Worm (Caenorhabditis elegans) whole organism, L4 larva: ENCODE measurements around the gene nas-21.
"Not testable (repeated sequence)": the region's sequence is repeated elsewhere in the genome, so short reads cannot be mapped to it uniquely, and the experiment has no call there.

Experiments
- T26A8.4 ChIP-seq: fragments of 200-800 bp; sonication (Bioruptor generic); IDR thresholded peaks from 2 replicates; pipeline ENCODE4 v1.3.6; 2022; ENCODE audit warnings: missing genetic modification characterization, missing compliant biosample characterization
- Y48G9A.11 ChIP-seq: fragments of 200-800 bp; sonication (Bioruptor generic); IDR thresholded peaks from 2 replicates; pipeline ENCODE4 v1.3.6; 2022; ENCODE audit warnings: missing genetic modification reagents, missing genetic modification characterization, missing compliant biosample characterization
- ZK337.2 ChIP-seq: fragments of 200-800 bp; sonication (Bioruptor generic); IDR thresholded peaks from 2 replicates; pipeline ENCODE4 v1.3.6; 2022; ENCODE audit warnings: missing genetic modification reagents, missing genetic modification characterization, missing compliant biosample characterization
- aha-1 ChIP-seq: fragments of 150-350 bp; peaks from one replicate; lab custom pipeline; 2014; ENCODE audit warnings: missing biosample characterization, missing genetic modification characterization
- attf-4 ChIP-seq: sonication (generic microtip); optimal IDR thresholded peaks from 3 replicates; lab custom pipeline; 2017; ENCODE audit warnings: missing biosample characterization, missing genetic modification characterization
- ceh-20 ChIP-seq: fragments of 200-800 bp; sonication (Bioruptor generic); IDR thresholded peaks from 2 replicates; pipeline ENCODE4 v1.3.6; 2022; ENCODE audit warnings: missing genetic modification reagents, missing genetic modification characterization, missing compliant biosample characterization
- daf-16 ChIP-seq, 3 experiments: sonication (generic microtip); optimal IDR thresholded peaks; 2 replicates each; lab custom pipeline; 2016 to 2017; ENCODE audit warnings: missing genetic modification characterization in 3 of 3, missing genetic modification reagents in 3 of 3, mild to moderate bottlenecking in 2 of 3, missing compliant biosample characterization in 2 of 3, missing biosample characterization in 1 of 3, moderate library complexity in 1 of 3
- daf-19 ChIP-seq: fragments of 200-800 bp; sonication (Bioruptor generic); conservative IDR thresholded peaks from 2 replicates; pipeline ENCODE4 v1.3.6; 2022; ENCODE audit warnings: missing genetic modification characterization, missing compliant biosample characterization
- dmd-6 ChIP-seq: fragments of 200-800 bp; sonication (Bioruptor generic); IDR thresholded peaks from 2 replicates; pipeline ENCODE4 v1.3.6; 2022; ENCODE audit warnings: missing genetic modification reagents, missing genetic modification characterization, missing compliant biosample characterization
- dmd-9 ChIP-seq: fragments of 200-800 bp; sonication (Bioruptor generic); IDR thresholded peaks from 2 replicates; pipeline ENCODE4 v1.3.6; 2022; ENCODE audit warnings: missing genetic modification reagents, missing genetic modification characterization, missing compliant biosample characterization
- dpl-1 ChIP-seq: fragments of 150-350 bp; optimal IDR thresholded peaks from 2 replicates; lab custom pipeline; 2014; ENCODE audit warnings: missing biosample characterization, missing genetic modification reagents, missing genetic modification characterization
- dve-1 ChIP-seq: sonication (generic microtip); optimal IDR thresholded peaks from 2 replicates; lab custom pipeline; 2017; ENCODE audit warnings: antibody characterized with exemption, mild to moderate bottlenecking, missing genetic modification characterization, missing compliant biosample characterization; ENCODE audit not compliant: insufficient read depth
- hif-1 ChIP-seq, 2 experiments: sonication (generic microtip); optimal IDR thresholded peaks; 2 replicates each; lab custom pipeline; 2016 to 2017; ENCODE audit warnings: missing compliant biosample characterization in 2 of 2, missing genetic modification characterization in 2 of 2, missing genetic modification reagents in 2 of 2, missing genotype in 2 of 2, mild to moderate bottlenecking in 1 of 2
- hlh-11 ChIP-seq: fragments of 200-800 bp; sonication (Bioruptor generic); optimal IDR thresholded peaks from 2 replicates; lab custom pipeline; 2018; ENCODE audit warnings: mild to moderate bottlenecking, missing genetic modification characterization, missing compliant biosample characterization
- hlh-30 ChIP-seq: sonication (generic microtip); optimal IDR thresholded peaks from 2 replicates; lab custom pipeline; 2017; ENCODE audit warnings: antibody characterized with exemption, mild to moderate bottlenecking, missing genetic modification characterization, missing compliant biosample characterization; ENCODE audit not compliant: insufficient read depth
- hmg-1.1 ChIP-seq: fragments of 200-800 bp; sonication (Bioruptor generic); IDR thresholded peaks from 2 replicates; pipeline ENCODE4 v1.3.6; 2022; ENCODE audit warnings: missing genetic modification reagents, missing genetic modification characterization, missing compliant biosample characterization
- lim-7 ChIP-seq: fragments of 200-800 bp; sonication (Bioruptor generic); IDR thresholded peaks from 2 replicates; pipeline ENCODE4 v1.3.6; 2022; ENCODE audit warnings: missing genetic modification characterization, missing compliant biosample characterization
- lin-29 ChIP-seq: fragments of 200-800 bp; sonication (Bioruptor generic); IDR thresholded peaks from 2 replicates; pipeline ENCODE4 v1.3.6; 2022; ENCODE audit warnings: missing genetic modification reagents, missing genetic modification characterization, missing compliant biosample characterization
- lin-38 ChIP-seq: fragments of 200-800 bp; sonication (Bioruptor generic); IDR thresholded peaks from 2 replicates; pipeline ENCODE4 v1.3.6; 2022; ENCODE audit warnings: missing genetic modification reagents, missing genetic modification characterization, missing compliant biosample characterization
- lsy-2 ChIP-seq, 2 experiments: fragments of 150-350 bp in 1 of 2; sonication (generic microtip) in 1 of 2; optimal IDR thresholded peaks; 2 replicates each; lab custom pipeline; 2014 to 2017; ENCODE audit warnings: missing biosample characterization in 2 of 2, missing genetic modification characterization in 2 of 2
- mdl-1 ChIP-seq, 2 experiments: fragments of 150-350 bp in 1 of 2; sonication (generic microtip) in 1 of 2; optimal IDR thresholded peaks; 2 replicates each; lab custom pipeline; 2014 to 2017; ENCODE audit warnings: missing biosample characterization in 2 of 2, missing genetic modification characterization in 2 of 2
- mep-1 ChIP-seq: fragments of 150-350 bp; sonication (generic microtip); optimal IDR thresholded peaks from 3 replicates; lab custom pipeline; 2014; ENCODE audit warnings: missing biosample characterization, missing genetic modification characterization
- nhr-10 ChIP-seq: fragments of 150-350 bp; optimal IDR thresholded peaks from 2 replicates; lab custom pipeline; 2014; ENCODE audit warnings: missing biosample characterization, missing genetic modification characterization
- nhr-102 ChIP-seq: sonication (generic microtip); optimal IDR thresholded peaks from 2 replicates; lab custom pipeline; 2016; ENCODE audit warnings: mild to moderate bottlenecking, missing genetic modification characterization, moderate library complexity, missing compliant biosample characterization
- nhr-25 ChIP-seq: sonication (generic microtip); optimal IDR thresholded peaks from 2 replicates; lab custom pipeline; 2017; ENCODE audit warnings: missing genetic modification characterization, mild to moderate bottlenecking, missing compliant biosample characterization, antibody characterized with exemption, moderate library complexity, borderline replicate concordance; ENCODE audit not compliant: insufficient read depth
- nhr-28 ChIP-seq: fragments of 150-350 bp; optimal IDR thresholded peaks from 2 replicates; lab custom pipeline; 2014; ENCODE audit warnings: missing biosample characterization, missing genetic modification characterization
- nhr-41 ChIP-seq: fragments of 200-800 bp; sonication (Bioruptor generic); IDR thresholded peaks from 2 replicates; pipeline ENCODE4 v1.3.6; 2022; ENCODE audit warnings: missing genetic modification reagents, missing genetic modification characterization, missing compliant biosample characterization
- nhr-42 ChIP-seq: fragments of 200-800 bp; sonication (Bioruptor generic); IDR thresholded peaks from 2 replicates; pipeline ENCODE4 v1.3.6; 2022; ENCODE audit warnings: missing genetic modification characterization, missing compliant biosample characterization
- nhr-48 ChIP-seq: sonication (generic microtip); optimal IDR thresholded peaks from 2 replicates; lab custom pipeline; 2016; ENCODE audit warnings: mild to moderate bottlenecking, missing genetic modification characterization, missing compliant biosample characterization
- nhr-77 ChIP-seq: fragments of 150-350 bp; optimal IDR thresholded peaks from 2 replicates; lab custom pipeline; 2014; ENCODE audit warnings: missing biosample characterization, missing genetic modification characterization
- php-3 ChIP-seq: fragments of 200-800 bp; sonication (Bioruptor generic); IDR thresholded peaks from 2 replicates; pipeline ENCODE4 v1.3.6; 2022; ENCODE audit warnings: missing genetic modification reagents, missing genetic modification characterization, missing compliant biosample characterization
- saeg-2 ChIP-seq: fragments of 200-800 bp; sonication (Bioruptor generic); IDR thresholded peaks from 2 replicates; pipeline ENCODE4 v1.3.6; 2022; ENCODE audit warnings: missing genetic modification reagents, missing genetic modification characterization, missing compliant biosample characterization
- sdz-12 ChIP-seq: fragments of 200-800 bp; sonication (Bioruptor generic); optimal IDR thresholded peaks from 2 replicates; lab custom pipeline; 2018; ENCODE audit warnings: mild to moderate bottlenecking, missing genetic modification characterization, missing compliant biosample characterization
- snpc-1.2 ChIP-seq: fragments of 200-800 bp; sonication (Bioruptor generic); IDR thresholded peaks from 2 replicates; pipeline ENCODE4 v1.3.6; 2022; ENCODE audit warnings: missing genetic modification reagents, missing genetic modification characterization, missing compliant biosample characterization
- spr-3 ChIP-seq: fragments of 200-800 bp; sonication (Bioruptor generic); optimal IDR thresholded peaks from 2 replicates; lab custom pipeline; 2018; ENCODE audit warnings: mild to moderate bottlenecking, missing genetic modification characterization, missing compliant biosample characterization
- tra-1 ChIP-seq: fragments of 200-800 bp; sonication (Bioruptor generic); IDR thresholded peaks from 2 replicates; pipeline ENCODE4 v1.3.6; 2022; ENCODE audit warnings: missing genetic modification reagents, missing genetic modification characterization, missing compliant biosample characterization
- unc-130 ChIP-seq: sonication (generic microtip); optimal IDR thresholded peaks from 2 replicates; lab custom pipeline; 2016; ENCODE audit warnings: missing genetic modification reagents, missing genetic modification characterization, missing compliant biosample characterization
- unc-62 ChIP-seq, 3 experiments: fragments of 150-350 bp in 1 of 3; sonication (generic microtip); optimal IDR thresholded peaks in 2 of 3; peaks in 1 of 3; 1 replicate in 1 of 3; 2 replicates in 2 of 3; lab custom pipeline; 2014 to 2017; ENCODE audit warnings: missing biosample characterization in 3 of 3, missing genetic modification characterization in 3 of 3, missing genetic modification reagents in 3 of 3, missing genotype in 1 of 3
- vab-7 ChIP-seq: fragments of 200-800 bp; sonication (Bioruptor generic); IDR thresholded peaks from 2 replicates; pipeline ENCODE4 v1.3.6; 2022; ENCODE audit warnings: missing genetic modification reagents, missing genetic modification characterization, missing compliant biosample characterization
- zfp-2 ChIP-seq: sonication (generic microtip); optimal IDR thresholded peaks from 2 replicates; lab custom pipeline; 2016; ENCODE audit warnings: mild to moderate bottlenecking, missing genetic modification characterization, missing compliant biosample characterization
- zip-11 ChIP-seq: fragments of 200-800 bp; sonication (Bioruptor generic); IDR thresholded peaks from 2 replicates; pipeline ENCODE4 v1.3.6; 2022; ENCODE audit warnings: missing genetic modification characterization, missing compliant biosample characterization
- ztf-7 ChIP-seq: fragments of 150-350 bp; optimal IDR thresholded peaks from 2 replicates; lab custom pipeline; 2014; ENCODE audit warnings: missing biosample characterization, missing genetic modification characterization

Gene nas-21

ce11 chrV:11500980-11501379, 28.6 kb downstream of the nas-21 start:
- peak; percentile 18 for TF ChIP-seq dve-1 (tag; lab: Kevin White, UChicago)
- peak; percentile 44 for TF ChIP-seq nhr-28 (tag; lab: Kevin White, UChicago)
- peak; percentile 52 for TF ChIP-seq hlh-11 (tag; lab: Kevin White, UChicago)
- no peak for TF ChIP-seq hlh-30 (tag; lab: Kevin White, UChicago)
- no peak for TF ChIP-seq zfp-2 (tag; lab: Kevin White, UChicago)
- peak; percentile 30 for TF ChIP-seq dmd-6

DNA sequence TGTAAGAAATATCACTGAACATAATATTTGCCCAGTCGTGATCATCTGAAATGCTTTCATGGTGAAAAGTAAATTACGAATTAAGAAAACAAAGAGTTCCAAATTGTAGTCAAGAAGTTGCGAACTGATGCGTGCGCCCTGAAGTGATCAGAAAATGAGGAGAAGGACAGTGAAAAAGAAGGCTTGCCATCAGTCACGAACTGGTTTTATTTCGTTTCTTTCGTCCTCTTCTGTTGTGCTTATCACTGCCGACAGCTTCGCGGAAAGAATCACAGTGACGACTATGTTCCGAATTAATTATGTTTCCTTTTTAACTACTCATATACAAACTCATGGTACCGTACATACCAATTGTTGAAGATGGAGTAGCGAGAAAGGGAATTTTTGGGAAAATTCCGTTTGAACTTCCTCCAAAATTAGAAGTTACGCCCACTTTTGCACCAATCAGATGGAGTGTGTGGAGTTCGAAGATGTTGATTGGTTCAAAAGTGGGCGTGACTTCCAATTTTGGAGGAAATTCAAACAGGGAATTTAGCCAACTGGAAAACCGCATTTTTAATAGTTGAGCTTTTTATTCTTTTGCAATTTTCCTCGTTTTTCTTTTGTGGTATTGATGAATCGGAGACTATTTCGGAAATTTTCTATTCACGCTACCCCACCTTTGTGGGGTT, 30.9 kb downstream of the nas-21 start, which contains the start of gene C55A6.12:
Gene C55A6.12 (minus strand): TSS at position 51 of the 671 bp plus-strand sequence.
- TF ChIP-seq aha-1 (tag; lab: Kevin White, UChicago), result no peak
- TF ChIP-seq nhr-48 (tag; lab: Kevin White, UChicago), result no peak
- no peak for TF ChIP-seq nhr-41 (GFP tag; lab: Robert Waterston, UW)
- TF ChIP-seq lsy-2 (tag; optimal IDR thresholded peaks at IDR 0.05; lab: Kevin White, UChicago), result peak in 1 of 2 experiments; percentile 24
- TF ChIP-seq dpl-1, result peak; percentile 79
- no peak for TF ChIP-seq daf-19
- TF ChIP-seq Y48G9A.11, result no peak
- no peak for TF ChIP-seq ztf-7 (tag; lab: Kevin White, UChicago)
- TF ChIP-seq nhr-10 (tag; lab: Kevin White, UChicago), result no peak
- no peak for TF ChIP-seq nhr-77
- TF ChIP-seq attf-4, result no peak
- no peak for TF ChIP-seq php-3 (GFP tag; lab: Robert Waterston, UW)
- no peak for TF ChIP-seq zip-11 (GFP tag; lab: Robert Waterston, UW)
- no peak for TF ChIP-seq lin-29 (GFP tag; lab: Robert Waterston, UW)
- TF ChIP-seq hif-1 (tag; optimal IDR thresholded peaks at IDR 0.05; lab: Kevin White, UChicago), result no peak
- peak in 1 of 2 experiments; percentile 3 for TF ChIP-seq unc-62 (GFP tag; optimal IDR thresholded peaks at IDR 0.05 in 1 of 2; lab: Kevin White, UChicago)
- no peak for TF ChIP-seq unc-62 (tag; optimal IDR thresholded peaks at IDR 0.05; lab: Kevin White, UChicago)
- no peak for TF ChIP-seq hmg-1.1 (GFP tag; lab: Robert Waterston, UW)
- TF ChIP-seq sdz-12 (GFP tag; lab: Kevin White, UChicago), result no peak
- TF ChIP-seq spr-3 (GFP tag; lab: Kevin White, UChicago), result no peak

- TF ChIP-seq snpc-1.2 (GFP tag; lab: Robert Waterston, UW) (peak; percentile 78), ceh-20 (peak; percentile 69), nhr-25 (tag; lab: Kevin White, UChicago) (peak; percentile 26), mep-1 (peak; percentile 88), lsy-2 (tag; optimal IDR thresholded peaks at IDR 0.05; lab: Kevin White, UChicago) (peak; percentile 31 to 81), php-3 (GFP tag; lab: Robert Waterston, UW) (peak; percentile 53; the same call in 1 of the 2 replicates), daf-19 (0 out of 2 replicates have a peak, but pooled peaks have one; percentile 38), unc-130 (peak; percentile 85), dpl-1 (peak; percentile 44), lin-38 (GFP tag; lab: Robert Waterston, UW) (peak; percentile 87), nhr-102 (tag; lab: Kevin White, UChicago) (peak; percentile 50), dve-1 (tag; lab: Kevin White, UChicago) (peak; percentile 56), vab-7 (GFP tag; lab: Robert Waterston, UW) (peak; percentile 70; the same call in 1 of the 2 replicates), tra-1 (GFP tag; lab: Robert Waterston, UW) (0 out of 2 replicates have a peak, but pooled peaks have one; percentile 55), saeg-2 (GFP tag; lab: Robert Waterston, UW) (peak; percentile 60; the same call in 1 of the 2 replicates), daf-16 (tag; optimal IDR thresholded peaks at IDR 0.05; lab: Kevin White, UChicago) (peak; percentile 51), dmd-6 (peak; percentile 79), mdl-1 (tag; optimal IDR thresholded peaks at IDR 0.05; lab: Kevin White, UChicago) (peak in 1 of 2 experiments; percentile 52), lin-29 (GFP tag; lab: Robert Waterston, UW) (0 out of 2 replicates have a peak, but pooled peaks have one; percentile 41), nhr-48 (tag; lab: Kevin White, UChicago) (peak; percentile 64), ZK337.2 (GFP tag; lab: Robert Waterston, UW) (0 out of 2 replicates have a peak, but pooled peaks have one; percentile 11), nhr-42 (GFP tag; lab: Robert Waterston, UW) (peak; percentile 76), dmd-9 (peak; percentile 67; the same call in 1 of the 2 replicates), T26A8.4 (peak; percentile 68), lim-7 (GFP tag; lab: Robert Waterston, UW) (peak; percentile 12)
- TF ChIP-seq daf-16 (GFP tag; optimal IDR thresholded peaks at IDR 0.05; lab: Kevin White, UChicago), result not testable (repeated sequence)
Measured at ce11 chrV:11504853-11505397, 32.6 kb downstream of the nas-21 start, which contains the start of the genes C55A6.1 and C55A6.10. TSS of gene C55A6.1 (minus strand) at chrV:11504968. TSS of gene C55A6.10 (plus strand) at chrV:11505347.
